Worm (Caenorhabditis elegans): ENCODE data around the gene sdz-11.

Gene sdz-11

DNA sequence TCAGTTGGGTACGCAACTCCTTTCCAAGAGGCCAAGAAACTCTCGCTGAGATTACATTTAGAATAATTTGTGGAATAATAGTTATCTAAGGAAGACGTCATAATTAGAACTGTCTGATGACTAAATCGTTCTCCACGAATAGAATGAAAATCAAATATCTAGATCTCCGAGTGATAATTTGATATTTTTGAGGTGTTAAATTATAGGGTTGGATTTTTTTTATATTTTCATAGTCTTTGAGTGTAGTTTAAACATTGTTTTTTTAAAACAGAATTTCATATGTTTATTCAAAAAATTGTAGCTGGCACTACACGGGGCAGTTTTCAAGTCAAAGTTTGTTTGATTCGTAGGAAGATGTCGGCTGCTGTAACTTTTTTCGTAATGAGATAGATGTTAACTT is 35.6 kb downstream of the sdz-11 start, which contains the start of gene srh-99:
Gene srh-99 (minus strand): TSS at position 101 of the 400 bp plus-strand sequence.
- TF ChIP-seq Y22D7AL.16 (tag; optimal IDR thresholded peaks at IDR 0.05) (no peak), elt-2 (tag; optimal IDR thresholded peaks at IDR 0.05) (no peak), pros-1 (tag; optimal IDR thresholded peaks at IDR 0.05) (no peak), hlh-8 (tag; optimal IDR thresholded peaks at IDR 0.05) (no peak), pha-2 (tag; optimal IDR thresholded peaks at IDR 0.05) (no peak), ceh-14 (tag; optimal IDR thresholded peaks at IDR 0.05) (no peak), tbx-2 (tag; optimal IDR thresholded peaks at IDR 0.05) (no peak), hlh-15 (tag; optimal IDR thresholded peaks at IDR 0.05) (no peak), ceh-9 (tag; optimal IDR thresholded peaks at IDR 0.05) (no peak), unc-42 (tag; optimal IDR thresholded peaks at IDR 0.05) (no peak)

DNA sequence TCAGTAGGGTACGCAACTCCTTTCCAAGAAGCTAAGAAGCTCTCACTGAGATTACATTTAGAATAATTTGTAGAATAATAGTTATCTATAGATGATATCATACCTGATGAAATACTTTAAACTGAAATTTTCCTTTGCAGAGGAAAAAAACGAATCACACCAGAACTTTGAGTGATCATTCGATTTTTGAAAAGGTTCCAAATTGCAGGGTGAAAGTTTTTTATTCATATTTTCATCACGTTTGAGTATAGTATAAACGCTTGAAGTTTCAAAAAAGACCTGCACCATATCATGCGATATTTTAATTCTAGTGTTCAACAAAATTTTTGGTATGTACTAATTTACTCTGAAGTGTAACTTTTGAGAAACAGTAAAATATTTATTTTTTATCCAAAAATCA is 37.5 kb downstream of the sdz-11 start, which contains the start of gene srh-100:
Gene srh-100 (minus strand): TSS at position 101 of the 400 bp plus-strand sequence.
- no peak for TF ChIP-seq ttx-3 (tag; optimal IDR thresholded peaks at IDR 0.05)
- TF ChIP-seq ceh-31 (tag; optimal IDR thresholded peaks at IDR 0.05), result no peak
- no peak for TF ChIP-seq ceh-18 (tag; optimal IDR thresholded peaks at IDR 0.05)
- no peak for TF ChIP-seq ceh-19 (GFP tag; optimal IDR thresholded peaks at IDR 0.05)
- TF ChIP-seq tbx-7 (tag; optimal IDR thresholded peaks at IDR 0.05), result no peak
- no peak for TF ChIP-seq dve-1 (tag; optimal IDR thresholded peaks at IDR 0.05)
- TF ChIP-seq ceh-14 (tag; optimal IDR thresholded peaks at IDR 0.05), result no peak
- no peak for TF ChIP-seq nfya-1 (tag; optimal IDR thresholded peaks at IDR 0.05)
- TF ChIP-seq ceh-24 (tag; optimal IDR thresholded peaks at IDR 0.05), result no peak
- no peak for TF ChIP-seq Y22D7AL.16 (tag; optimal IDR thresholded peaks at IDR 0.05)
- TF ChIP-seq unc-55 (GFP tag; optimal IDR thresholded peaks at IDR 0.05), result no peak
- TF ChIP-seq eyg-1 (tag; optimal IDR thresholded peaks at IDR 0.05), result no peak
- TF ChIP-seq pros-1 (tag; optimal IDR thresholded peaks at IDR 0.05), result no peak
- TF ChIP-seq unc-42 (tag; optimal IDR thresholded peaks at IDR 0.05), result no peak
- TF ChIP-seq F13H6.1 (tag; optimal IDR thresholded peaks at IDR 0.05), result no peak

DNA sequence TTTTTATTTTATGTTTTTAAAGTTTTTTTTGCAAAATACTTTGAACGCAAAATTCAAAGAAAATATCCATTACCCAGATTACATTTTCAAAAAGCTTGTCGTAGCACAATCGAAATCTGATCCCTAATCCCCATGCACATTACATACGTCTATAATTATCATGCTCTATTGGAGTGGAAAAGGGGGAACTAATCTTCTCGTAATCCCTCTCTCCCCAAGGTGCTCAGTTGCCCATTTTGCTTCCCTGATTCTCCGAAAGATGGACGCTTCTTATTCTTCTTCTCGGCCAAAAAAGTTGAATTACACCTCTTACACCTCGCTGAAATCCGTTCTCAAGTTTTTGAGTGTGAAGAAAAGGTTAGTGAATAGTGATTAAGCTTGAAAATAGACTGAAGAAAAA is 41.0 kb downstream of the sdz-11 start, which contains the start of gene fbxc-53:
Gene fbxc-53 (plus strand): TSS at position 245 of the 400 bp plus-strand sequence.
- TF ChIP-seq ama-1 (optimal IDR thresholded peaks at IDR 0.05) (no peak), hlh-6 (tag; optimal IDR thresholded peaks at IDR 0.05) (no peak), npax-4 (tag; optimal IDR thresholded peaks at IDR 0.05) (no peak), mec-3 (tag; optimal IDR thresholded peaks at IDR 0.05; ENCODE audit: borderline replicate concordance) (no peak), ceh-24 (tag; optimal IDR thresholded peaks at IDR 0.05) (no peak), C38D4.7 (GFP tag; optimal IDR thresholded peaks at IDR 0.05) (no peak), lin-11 (tag; optimal IDR thresholded peaks at IDR 0.05) (no peak), elt-4 (tag; optimal IDR thresholded peaks at IDR 0.05) (no peak), ahr-1 (tag; optimal IDR thresholded peaks at IDR 0.05) (no peak), elt-2 (tag; optimal IDR thresholded peaks at IDR 0.05) (no peak), Y22D7AL.16 (tag; optimal IDR thresholded peaks at IDR 0.05) (no peak), ceh-45 (GFP tag; IDR thresholded peaks at IDR 0.05) (no peak)

DNA sequence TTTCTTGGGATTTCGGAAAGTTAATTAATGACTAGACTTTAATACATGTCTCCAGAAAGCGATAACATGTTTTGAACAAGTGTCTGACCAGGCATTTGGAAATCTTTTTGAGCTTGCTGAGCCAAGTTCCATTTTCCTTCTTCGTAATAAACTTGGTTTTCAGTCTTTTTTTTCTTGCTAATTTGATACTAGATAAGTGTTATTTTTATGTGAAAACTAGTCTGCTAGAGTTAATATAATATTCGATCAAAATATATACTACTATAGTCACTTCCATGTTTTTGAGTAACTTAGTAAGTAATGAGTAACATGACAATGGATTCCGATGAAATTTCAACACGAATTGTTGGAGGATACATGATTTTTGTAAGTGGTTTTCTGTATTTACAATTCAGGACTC is 42.8 kb downstream of the sdz-11 start, which contains the start of gene srx-110:
Gene srx-110 (plus strand): TSS at position 301 of the 400 bp plus-strand sequence.
- TF ChIP-seq lin-11 (tag; optimal IDR thresholded peaks at IDR 0.05) (no peak), eyg-1 (tag; optimal IDR thresholded peaks at IDR 0.05) (no peak), ceh-48 (tag; optimal IDR thresholded peaks at IDR 0.05) (no peak), sox-2 (GFP tag; IDR thresholded peaks at IDR 0.05) (no peak), sox-4 (tag; optimal IDR thresholded peaks at IDR 0.05) (no peak), syd-9 (tag; optimal IDR thresholded peaks at IDR 0.05) (no peak), ceh-18 (tag; optimal IDR thresholded peaks at IDR 0.05) (no peak)

DNA sequence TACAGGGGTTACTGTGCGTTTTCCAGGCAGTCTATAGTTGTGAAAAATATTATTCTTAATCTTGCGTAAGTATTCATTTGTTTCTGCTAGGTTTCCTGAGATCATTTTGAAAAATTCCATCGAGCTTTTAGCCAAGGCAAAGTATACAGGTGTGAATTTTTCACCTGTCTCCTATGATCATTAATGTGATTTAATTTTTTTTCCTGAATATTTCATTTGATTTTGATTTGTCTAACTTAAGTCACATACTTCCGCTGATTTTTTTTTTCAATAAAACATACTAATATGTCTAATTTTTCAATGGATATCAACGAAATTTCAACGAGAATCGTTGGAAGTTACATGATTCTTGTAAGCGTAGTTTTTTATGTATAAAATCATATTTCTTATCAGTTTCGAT is 46.8 kb downstream of the sdz-11 start, which contains the start of gene srx-108:
Gene srx-108 (plus strand): TSS at position 301 of the 400 bp plus-strand sequence.
- TF ChIP-seq npax-4 (tag; optimal IDR thresholded peaks at IDR 0.05) (no peak), che-1 (tag; optimal IDR thresholded peaks at IDR 0.05) (no peak), madf-2 (tag; optimal IDR thresholded peaks at IDR 0.05) (no peak), fkh-10 (GFP tag; optimal IDR thresholded peaks at IDR 0.05) (no peak), elt-2 (tag; optimal IDR thresholded peaks at IDR 0.05) (no peak), odd-2 (tag; optimal IDR thresholded peaks at IDR 0.05) (no peak)

All from whole organism, late embryonic.